Worm (Caenorhabditis elegans): ENCODE results near the gene F40B5.2.

Gene F40B5.2

ce11 chrX:8413130-8413529 lies 45.5 kb downstream of the F40B5.2 start, which contains the start of gene F08F1.4:
TSS of gene F08F1.4 (plus strand) at chrX:8413430.
- TF ChIP-seq ref-1 (GFP tag; conservative IDR thresholded peaks at IDR 0.05) (no peak), ztf-23 (GFP tag; IDR thresholded peaks at IDR 0.05) (no peak), flt-1 (GFP tag; IDR thresholded peaks at IDR 0.05) (no peak), T22C8.4 (GFP tag; IDR thresholded peaks at IDR 0.05) (no peak), med-1 (GFP tag; optimal IDR thresholded peaks at IDR 0.05; ENCODE audit: insufficient read depth) (no peak), klf-2 (GFP tag; conservative IDR thresholded peaks at IDR 0.05) (no peak), ztf-29 (GFP tag; IDR thresholded peaks at IDR 0.05) (no peak), tab-1 (GFP tag; IDR thresholded peaks at IDR 0.05) (no peak), cog-1 (tag; optimal IDR thresholded peaks at IDR 0.05) (no peak)

ce11 chrX:8416819-8417218 lies 49.2 kb downstream of the F40B5.2 start, which contains the start of gene ced-8:
TSS of gene ced-8 (minus strand) at chrX:8416919.
- no peak for TF ChIP-seq T22C8.4 (GFP tag; IDR thresholded peaks at IDR 0.05)
- TF ChIP-seq ztf-23 (GFP tag; IDR thresholded peaks at IDR 0.05): no peak
- no peak for TF ChIP-seq med-1 (GFP tag; optimal IDR thresholded peaks at IDR 0.05; ENCODE audit: insufficient read depth)
- TF ChIP-seq cog-1 (tag; optimal IDR thresholded peaks at IDR 0.05): no peak
- TF ChIP-seq tab-1 (GFP tag; IDR thresholded peaks at IDR 0.05): no peak
- no peak for TF ChIP-seq flt-1 (GFP tag; IDR thresholded peaks at IDR 0.05)
- TF ChIP-seq ref-1 (GFP tag; conservative IDR thresholded peaks at IDR 0.05): no peak
- TF ChIP-seq klf-2 (GFP tag; conservative IDR thresholded peaks at IDR 0.05): no peak
- TF ChIP-seq ztf-29 (GFP tag; IDR thresholded peaks at IDR 0.05): no peak

ce11 chrX:8417727-8418126 lies 50.1 kb downstream of the F40B5.2 start:
- TF ChIP-seq ztf-29 (GFP tag; IDR thresholded peaks at IDR 0.05): no peak
- TF ChIP-seq flt-1 (GFP tag; IDR thresholded peaks at IDR 0.05): no peak
- no peak for TF ChIP-seq ref-1 (GFP tag; conservative IDR thresholded peaks at IDR 0.05)
- no peak for TF ChIP-seq T22C8.4 (GFP tag; IDR thresholded peaks at IDR 0.05)

ce11 chrX:8418382-8418781 lies 50.7 kb downstream of the F40B5.2 start, which contains the start of gene spp-13:
TSS of gene spp-13 (minus strand) at chrX:8418524.
- TF ChIP-seq T22C8.4 (GFP tag; IDR thresholded peaks at IDR 0.05) (no peak), tab-1 (GFP tag; IDR thresholded peaks at IDR 0.05) (no peak), klf-2 (GFP tag; conservative IDR thresholded peaks at IDR 0.05) (no peak), flt-1 (GFP tag; IDR thresholded peaks at IDR 0.05) (no peak), med-1 (GFP tag; optimal IDR thresholded peaks at IDR 0.05; ENCODE audit: insufficient read depth) (no peak), cog-1 (tag; optimal IDR thresholded peaks at IDR 0.05) (no peak)

ce11 chrX:8419252-8419651 lies 51.6 kb downstream of the F40B5.2 start:
- TF ChIP-seq T22C8.4 (GFP tag; IDR thresholded peaks at IDR 0.05): no peak
- no peak for TF ChIP-seq flt-1 (GFP tag; IDR thresholded peaks at IDR 0.05)
- TF ChIP-seq ztf-23 (GFP tag; IDR thresholded peaks at IDR 0.05): no peak
- no peak for TF ChIP-seq med-1 (GFP tag; optimal IDR thresholded peaks at IDR 0.05; ENCODE audit: insufficient read depth)
- no peak for TF ChIP-seq klf-2 (GFP tag; conservative IDR thresholded peaks at IDR 0.05)
- no peak for TF ChIP-seq cog-1 (tag; optimal IDR thresholded peaks at IDR 0.05)
- no peak for TF ChIP-seq tab-1 (GFP tag; IDR thresholded peaks at IDR 0.05)
- no peak for TF ChIP-seq ztf-29 (GFP tag; IDR thresholded peaks at IDR 0.05)
- no peak for TF ChIP-seq ref-1 (GFP tag; conservative IDR thresholded peaks at IDR 0.05)
